Worm (Caenorhabditis elegans) whole organism, L4 larva: ENCODE measurements around the gene F56D6.21.
"Not testable (repeated sequence)": the region's sequence is repeated elsewhere in the genome, so short reads cannot be mapped to it uniquely, and the experiment has no call there.

ENCODE experiments used
- D1046.2 ChIP-seq: fragments of 200-800 bp; sonication (Bioruptor generic); IDR thresholded peaks from 2 replicates; pipeline ENCODE4 v1.3.6; 2022; ENCODE audit warnings: missing genetic modification characterization, missing compliant biosample characterization
- F49E8.2 ChIP-seq: sonication (generic microtip); optimal IDR thresholded peaks from 2 replicates; lab custom pipeline; 2016; ENCODE audit warnings: missing compliant biosample characterization, mild to moderate bottlenecking, missing genetic modification characterization, borderline replicate concordance
- Y105C5A.15 ChIP-seq: fragments of 200-800 bp; sonication (Bioruptor generic); IDR thresholded peaks from 2 replicates; pipeline ENCODE4 v1.3.6; 2022; ENCODE audit warnings: missing genetic modification characterization, missing compliant biosample characterization
- Y48G9A.11 ChIP-seq: fragments of 200-800 bp; sonication (Bioruptor generic); IDR thresholded peaks from 2 replicates; pipeline ENCODE4 v1.3.6; 2022; ENCODE audit warnings: missing genetic modification reagents, missing genetic modification characterization, missing compliant biosample characterization
- ZK337.2 ChIP-seq: fragments of 200-800 bp; sonication (Bioruptor generic); IDR thresholded peaks from 2 replicates; pipeline ENCODE4 v1.3.6; 2022; ENCODE audit warnings: missing genetic modification reagents, missing genetic modification characterization, missing compliant biosample characterization
- ZK546.5 ChIP-seq, 2 experiments: sonication (generic microtip); optimal IDR thresholded peaks; 2 replicates each; lab custom pipeline; 2017; ENCODE audit warnings: missing biosample characterization in 2 of 2, missing genetic modification characterization in 2 of 2
- aly-2 ChIP-seq: sonication (generic microtip); optimal IDR thresholded peaks from 2 replicates; lab custom pipeline; 2018; ENCODE audit warnings: missing biosample characterization, missing genetic modification characterization
- ama-1 ChIP-seq: fragments of 150-350 bp; optimal IDR thresholded peaks from 2 replicates; lab custom pipeline; 2014; ENCODE audit warnings: inconsistent platforms, mixed read lengths
- ceh-28 ChIP-seq: fragments of 150-350 bp; optimal IDR thresholded peaks from 2 replicates; lab custom pipeline; 2014; ENCODE audit warnings: missing biosample characterization, missing genetic modification reagents, missing genetic modification characterization
- ceh-32 ChIP-seq: sonication (generic microtip); optimal IDR thresholded peaks from 2 replicates; lab custom pipeline; 2016; ENCODE audit warnings: mild to moderate bottlenecking, missing genetic modification characterization, missing compliant biosample characterization; ENCODE audit not compliant: poor library complexity
- ceh-82 ChIP-seq: sonication (generic microtip); optimal IDR thresholded peaks from 2 replicates; lab custom pipeline; 2017; ENCODE audit warnings: missing biosample characterization, missing genetic modification characterization
- daf-19 ChIP-seq: fragments of 200-800 bp; sonication (Bioruptor generic); conservative IDR thresholded peaks from 2 replicates; pipeline ENCODE4 v1.3.6; 2022; ENCODE audit warnings: missing genetic modification characterization, missing compliant biosample characterization
- dpl-1 ChIP-seq: fragments of 150-350 bp; optimal IDR thresholded peaks from 2 replicates; lab custom pipeline; 2014; ENCODE audit warnings: missing biosample characterization, missing genetic modification reagents, missing genetic modification characterization
- lin-13 ChIP-seq: fragments of 150-350 bp; optimal IDR thresholded peaks from 2 replicates; lab custom pipeline; 2014; ENCODE audit warnings: missing biosample characterization, missing genetic modification reagents, missing genetic modification characterization
- lin-15B ChIP-seq: fragments of 150-350 bp; sonication (generic microtip); optimal IDR thresholded peaks from 3 replicates; lab custom pipeline; 2014; ENCODE audit warnings: missing biosample characterization, missing genetic modification characterization
- lin-29 ChIP-seq: fragments of 200-800 bp; sonication (Bioruptor generic); IDR thresholded peaks from 2 replicates; pipeline ENCODE4 v1.3.6; 2022; ENCODE audit warnings: missing genetic modification reagents, missing genetic modification characterization, missing compliant biosample characterization
- madf-9 ChIP-seq: fragments of 200-800 bp; sonication (Bioruptor generic); conservative IDR thresholded peaks from 2 replicates; pipeline ENCODE4 v1.3.6; 2022; ENCODE audit warnings: missing genetic modification reagents, missing genetic modification characterization, missing compliant biosample characterization
- mdl-1 ChIP-seq, 2 experiments: fragments of 150-350 bp in 1 of 2; sonication (generic microtip) in 1 of 2; optimal IDR thresholded peaks; 2 replicates each; lab custom pipeline; 2014 to 2017; ENCODE audit warnings: missing biosample characterization in 2 of 2, missing genetic modification characterization in 2 of 2
- mdt-29 ChIP-seq: fragments of 200-800 bp; sonication (Bioruptor generic); IDR thresholded peaks from 2 replicates; pipeline ENCODE4 v1.3.6; 2022; ENCODE audit warnings: missing genetic modification reagents, missing genetic modification characterization, missing compliant biosample characterization
- mes-2 ChIP-seq: sonication (generic microtip); optimal IDR thresholded peaks from 2 replicates; lab custom pipeline; 2016; ENCODE audit warnings: missing genotype, mild to moderate bottlenecking, missing genetic modification characterization, missing compliant biosample characterization; ENCODE audit not compliant: poor library complexity, severe bottlenecking
- nhr-10 ChIP-seq: fragments of 150-350 bp; optimal IDR thresholded peaks from 2 replicates; lab custom pipeline; 2014; ENCODE audit warnings: missing biosample characterization, missing genetic modification characterization
- nhr-25 ChIP-seq: sonication (generic microtip); optimal IDR thresholded peaks from 2 replicates; lab custom pipeline; 2017; ENCODE audit warnings: missing genetic modification characterization, mild to moderate bottlenecking, missing compliant biosample characterization, antibody characterized with exemption, moderate library complexity, borderline replicate concordance; ENCODE audit not compliant: insufficient read depth
- nhr-28 ChIP-seq: fragments of 150-350 bp; optimal IDR thresholded peaks from 2 replicates; lab custom pipeline; 2014; ENCODE audit warnings: missing biosample characterization, missing genetic modification characterization
- nhr-76 ChIP-seq: fragments of 150-350 bp; optimal IDR thresholded peaks from 2 replicates; lab custom pipeline; 2014; ENCODE audit warnings: missing biosample characterization, missing genetic modification characterization
- php-3 ChIP-seq: fragments of 200-800 bp; sonication (Bioruptor generic); IDR thresholded peaks from 2 replicates; pipeline ENCODE4 v1.3.6; 2022; ENCODE audit warnings: missing genetic modification reagents, missing genetic modification characterization, missing compliant biosample characterization
- sdz-12 ChIP-seq: fragments of 200-800 bp; sonication (Bioruptor generic); optimal IDR thresholded peaks from 2 replicates; lab custom pipeline; 2018; ENCODE audit warnings: mild to moderate bottlenecking, missing genetic modification characterization, missing compliant biosample characterization
- set-16 ChIP-seq: fragments of 200-800 bp; sonication (Bioruptor generic); IDR thresholded peaks from 2 replicates; pipeline ENCODE4 v1.3.6; 2022; ENCODE audit warnings: missing genetic modification reagents, missing genetic modification characterization, missing compliant biosample characterization
- skn-1 ChIP-seq: fragments of 150-350 bp; optimal IDR thresholded peaks from 2 replicates; lab custom pipeline; 2014; ENCODE audit warnings: missing biosample characterization, missing genetic modification characterization
- spr-3 ChIP-seq: fragments of 200-800 bp; sonication (Bioruptor generic); optimal IDR thresholded peaks from 2 replicates; lab custom pipeline; 2018; ENCODE audit warnings: mild to moderate bottlenecking, missing genetic modification characterization, missing compliant biosample characterization
- tra-1 ChIP-seq: fragments of 200-800 bp; sonication (Bioruptor generic); IDR thresholded peaks from 2 replicates; pipeline ENCODE4 v1.3.6; 2022; ENCODE audit warnings: missing genetic modification reagents, missing genetic modification characterization, missing compliant biosample characterization
- unc-62 ChIP-seq, 3 experiments: fragments of 150-350 bp in 1 of 3; sonication (generic microtip); optimal IDR thresholded peaks in 2 of 3; peaks in 1 of 3; 1 replicate in 1 of 3; 2 replicates in 2 of 3; lab custom pipeline; 2014 to 2017; ENCODE audit warnings: missing biosample characterization in 3 of 3, missing genetic modification characterization in 3 of 3, missing genetic modification reagents in 3 of 3, missing genotype in 1 of 3
- vab-7 ChIP-seq: fragments of 200-800 bp; sonication (Bioruptor generic); IDR thresholded peaks from 2 replicates; pipeline ENCODE4 v1.3.6; 2022; ENCODE audit warnings: missing genetic modification reagents, missing genetic modification characterization, missing compliant biosample characterization
- zfp-2 ChIP-seq: sonication (generic microtip); optimal IDR thresholded peaks from 2 replicates; lab custom pipeline; 2016; ENCODE audit warnings: mild to moderate bottlenecking, missing genetic modification characterization, missing compliant biosample characterization
- zip-11 ChIP-seq: fragments of 200-800 bp; sonication (Bioruptor generic); IDR thresholded peaks from 2 replicates; pipeline ENCODE4 v1.3.6; 2022; ENCODE audit warnings: missing genetic modification characterization, missing compliant biosample characterization
- zip-2 ChIP-seq: fragments of 150-350 bp; optimal IDR thresholded peaks from 2 replicates; lab custom pipeline; 2014; ENCODE audit warnings: missing biosample characterization, missing genetic modification characterization
- ztf-7 ChIP-seq: fragments of 150-350 bp; optimal IDR thresholded peaks from 2 replicates; lab custom pipeline; 2014; ENCODE audit warnings: missing biosample characterization, missing genetic modification characterization

Gene F56D6.21

DNA sequence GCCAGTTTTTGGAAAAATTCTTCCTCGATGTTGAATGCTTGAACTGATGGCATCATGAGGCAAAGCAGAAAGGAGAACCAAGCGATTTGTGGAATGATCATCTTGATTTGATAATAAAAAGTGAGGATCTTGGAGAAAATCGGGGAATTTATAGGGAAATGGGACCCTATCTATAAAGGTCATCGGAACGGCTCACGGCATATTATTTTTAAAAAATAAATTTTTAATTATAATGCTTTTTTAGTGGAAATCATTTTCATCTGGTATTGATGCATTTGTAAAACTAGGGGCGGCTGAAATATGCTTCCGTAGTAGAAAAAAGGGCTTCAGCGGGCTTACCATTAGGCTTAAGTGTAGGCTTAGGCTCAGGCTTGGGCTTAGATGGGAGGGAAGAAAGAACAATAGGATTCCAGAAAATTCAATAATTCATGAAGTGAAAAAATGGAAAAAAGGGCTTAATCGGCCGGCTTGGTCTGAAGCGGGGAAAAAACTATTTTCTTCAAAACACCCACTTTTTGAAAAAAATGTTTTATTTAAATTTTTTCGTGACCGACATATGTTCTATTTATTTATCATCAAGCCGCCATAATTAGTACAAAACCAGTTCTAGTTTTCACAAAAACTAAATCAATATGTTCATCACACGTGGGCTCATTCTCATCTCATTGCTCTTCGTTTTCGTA, 2.9 kb downstream of the F56D6.21 start, which contains the start of the genes F56D6.22 and F56D6.12:
Gene F56D6.22 (minus strand): TSS at position 101 of the 683 bp plus-strand sequence.
Gene F56D6.12 (plus strand): TSS at position 633 of the 683 bp plus-strand sequence.
- TF ChIP-seq ceh-82 (tag; lab: Kevin White, UChicago) (no peak), F49E8.2 (tag; lab: Kevin White, UChicago) (no peak), ZK337.2 (GFP tag; lab: Robert Waterston, UW) (no peak), ztf-7 (tag; lab: Kevin White, UChicago) (no peak), lin-15B (tag; lab: Kevin White, UChicago) (no peak), php-3 (GFP tag; lab: Robert Waterston, UW) (no peak), mdl-1 (tag; optimal IDR thresholded peaks at IDR 0.05; lab: Kevin White, UChicago) (no peak), ceh-28 (tag; lab: Kevin White, UChicago) (no peak), zip-11 (GFP tag; lab: Robert Waterston, UW) (no peak), mdt-29 (GFP tag; lab: Robert Waterston, UW) (no peak)

DNA sequence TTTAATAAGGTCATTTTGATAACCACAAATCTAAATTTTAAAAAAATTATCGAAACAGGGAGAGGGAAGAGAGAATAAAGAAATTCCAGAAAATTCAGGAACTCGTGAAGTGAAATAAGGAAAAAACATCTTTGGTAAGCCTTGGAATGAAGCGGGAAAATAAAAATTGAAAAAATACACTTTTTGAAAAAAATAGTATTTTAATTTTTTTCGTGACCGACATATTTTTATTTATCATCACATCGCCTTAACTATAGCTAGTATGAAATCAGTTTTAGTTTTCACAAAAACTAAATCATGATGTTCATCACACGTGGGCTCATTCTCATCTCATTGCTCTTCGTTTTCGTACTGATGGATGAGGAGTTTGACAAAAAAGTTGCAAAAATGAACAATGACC, 4.4 kb downstream of the F56D6.21 start, which contains the start of gene F56D6.13:
Gene F56D6.13 (plus strand): TSS at position 301 of the 400 bp plus-strand sequence.
- TF ChIP-seq Y48G9A.11 (no peak), sdz-12 (no peak), aly-2 (no peak), unc-62 (GFP tag; optimal IDR thresholded peaks at IDR 0.05 in 1 of 2; lab: Kevin White, UChicago) (no peak), unc-62 (tag; optimal IDR thresholded peaks at IDR 0.05; lab: Kevin White, UChicago) (no peak), nhr-28 (no peak), ceh-82 (tag; lab: Kevin White, UChicago) (no peak), zfp-2 (tag; lab: Kevin White, UChicago) (no peak), lin-29 (no peak), Y105C5A.15 (GFP tag; lab: Robert Waterston, UW) (no peak), daf-19 (GFP tag; lab: Robert Waterston, UW) (no peak), spr-3 (GFP tag; lab: Kevin White, UChicago) (no peak), nhr-76 (tag; lab: Kevin White, UChicago) (no peak), D1046.2 (GFP tag; lab: Robert Waterston, UW) (no peak), zip-2 (no peak), F49E8.2 (tag; lab: Kevin White, UChicago) (no peak), tra-1 (GFP tag; lab: Robert Waterston, UW) (no peak), mes-2 (no peak), dpl-1 (no peak), mdt-29 (GFP tag; lab: Robert Waterston, UW) (no peak), ZK546.5 (tag; optimal IDR thresholded peaks at IDR 0.05; lab: Kevin White, UChicago) (no peak)

DNA sequence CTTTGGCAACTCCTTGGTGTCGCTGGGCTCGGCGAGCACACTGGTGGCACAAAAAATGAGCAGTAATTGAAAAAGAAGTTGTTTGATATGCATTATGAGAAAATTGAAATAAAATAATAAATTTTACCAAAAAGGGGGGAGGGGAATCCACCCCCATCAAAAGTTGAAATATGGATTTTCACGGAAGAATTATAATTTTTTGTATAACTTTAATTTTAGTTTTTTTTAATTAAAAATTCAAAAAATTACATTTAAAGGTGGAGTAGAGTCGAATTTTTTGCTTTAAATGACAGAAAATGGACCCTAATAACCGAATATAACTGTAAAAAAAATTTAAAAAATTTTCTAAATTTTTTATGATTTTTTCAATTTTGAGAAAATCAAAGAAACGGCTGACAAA, 7.1 kb downstream of the F56D6.21 start, which contains the start of gene F56D6.18:
Gene F56D6.18 (minus strand): TSS at position 101 of the 400 bp plus-strand sequence.
- not testable (repeated sequence) for TF ChIP-seq vab-7 (GFP tag; lab: Robert Waterston, UW); skn-1; mes-2

DNA sequence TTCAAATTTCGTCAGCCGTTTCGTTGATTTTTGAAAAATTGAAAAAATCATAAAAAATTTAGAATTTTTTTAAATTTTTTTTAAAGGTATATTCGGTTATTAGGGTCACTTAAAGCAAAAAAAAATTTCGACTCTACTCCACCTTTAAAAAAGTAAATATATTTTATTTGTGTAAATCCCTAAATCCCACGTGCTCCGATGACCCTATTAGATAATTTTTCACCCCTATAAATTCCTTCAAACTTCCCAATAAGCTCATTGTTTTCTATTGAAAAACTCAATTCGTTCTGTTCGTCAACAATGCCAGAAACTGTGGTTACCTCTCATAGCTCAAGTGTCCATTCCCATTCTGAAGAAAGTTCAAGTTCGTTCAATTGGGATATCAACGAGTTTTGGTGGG, 7.9 kb downstream of the F56D6.21 start, which contains the start of gene F56D6.20:
Gene F56D6.20 (plus strand): TSS at position 301 of the 400 bp plus-strand sequence.
- TF ChIP-seq nhr-76 (tag; lab: Kevin White, UChicago), result no peak
- TF ChIP-seq ama-1 (lab: Kevin White, UChicago), result no peak
- TF ChIP-seq nhr-25, result no peak
- TF ChIP-seq vab-7 (GFP tag; lab: Robert Waterston, UW), result no peak
- no peak for TF ChIP-seq set-16 (GFP tag; lab: Robert Waterston, UW)
- no peak for TF ChIP-seq nhr-10 (tag; lab: Kevin White, UChicago)
- no peak for TF ChIP-seq madf-9
- TF ChIP-seq ceh-32 (tag; lab: Kevin White, UChicago), result no peak
- TF ChIP-seq lin-13 (GFP tag; lab: Kevin White, UChicago), result no peak
- no peak for TF ChIP-seq zip-11 (GFP tag; lab: Robert Waterston, UW)
- no peak for TF ChIP-seq mdl-1 (tag; optimal IDR thresholded peaks at IDR 0.05; lab: Kevin White, UChicago)
- TF ChIP-seq, all 104 proteins: peak for 0
